Worm (Caenorhabditis elegans): Measurements from ENCODE around the gene Y46G5A.36.

The Y46G5A.36 gene

DNA sequence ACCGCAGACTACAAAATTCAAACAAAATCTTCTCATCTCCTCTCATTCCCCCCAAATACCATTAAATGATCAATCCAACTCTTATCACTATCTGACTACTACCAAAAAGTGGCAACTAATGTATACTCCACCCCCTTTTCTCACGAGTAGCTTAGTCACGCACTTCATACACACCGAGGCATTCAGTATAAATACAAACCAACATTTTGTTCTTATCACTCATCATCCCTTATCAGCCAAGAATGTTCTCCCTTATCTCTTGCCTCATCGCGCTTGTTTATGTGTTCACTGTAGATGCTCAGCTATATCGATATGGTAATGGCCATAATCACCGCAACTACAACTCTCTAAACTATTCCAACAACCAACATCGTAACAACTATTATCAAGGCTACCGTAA, at the start of gene Y46G5A.36:
Gene Y46G5A.36 (plus strand): TSS at position 243 of the 400 bp plus-strand sequence.
- TF ChIP-seq ceh-19 (GFP tag; optimal IDR thresholded peaks at IDR 0.05) = no peak
- peak; percentile 94 for TF ChIP-seq elt-2 (tag; optimal IDR thresholded peaks at IDR 0.05)
- no peak for TF ChIP-seq fkh-6 (tag; optimal IDR thresholded peaks at IDR 0.05)
- TF ChIP-seq fkh-10 (GFP tag; optimal IDR thresholded peaks at IDR 0.05) = no peak
- TF ChIP-seq lin-11 (tag; optimal IDR thresholded peaks at IDR 0.05) = no peak

DNA sequence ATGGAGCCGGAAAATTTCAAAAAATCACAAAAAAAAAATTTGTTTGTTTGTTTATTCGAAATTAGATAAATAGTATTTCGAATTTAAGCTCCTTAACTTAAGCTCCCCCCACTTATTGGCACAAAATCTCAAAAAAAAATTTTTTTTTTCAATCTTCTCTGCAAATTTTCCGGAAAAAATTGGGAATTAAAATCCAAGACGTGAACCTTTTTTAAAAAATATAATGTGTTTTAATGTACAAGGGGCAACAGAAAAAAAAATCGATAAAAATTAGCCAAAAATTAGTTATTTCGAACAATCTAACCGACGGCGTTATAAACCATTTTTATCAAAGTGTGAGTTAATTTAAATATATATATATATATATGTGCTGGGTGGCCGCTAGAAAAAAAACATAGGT, 49.1 kb upstream of the Y46G5A.36 start, which contains the start of gene Y46G5A.14:
Gene Y46G5A.14 (plus strand): TSS at position 301 of the 400 bp plus-strand sequence.
- TF ChIP-seq rnt-1 (tag; optimal IDR thresholded peaks at IDR 0.05) (no peak), hlh-8 (tag; optimal IDR thresholded peaks at IDR 0.05) (no peak), ceh-30 (tag; optimal IDR thresholded peaks at IDR 0.05) (no peak), syd-9 (tag; optimal IDR thresholded peaks at IDR 0.05) (no peak), dmd-4 (tag; optimal IDR thresholded peaks at IDR 0.05; ENCODE audit: borderline replicate concordance) (no peak), nhr-232 (tag; optimal IDR thresholded peaks at IDR 0.05) (no peak), lin-11 (tag; optimal IDR thresholded peaks at IDR 0.05) (no peak), odd-2 (tag; optimal IDR thresholded peaks at IDR 0.05) (no peak)

- TF ChIP-seq unc-3 (GFP tag; conservative IDR thresholded peaks at IDR 0.05) (no peak), unc-3 (tag; optimal IDR thresholded peaks at IDR 0.05) (no peak), lim-6 (tag; optimal IDR thresholded peaks at IDR 0.05) (no peak), ceh-9 (tag; optimal IDR thresholded peaks at IDR 0.05) (no peak), tbx-7 (tag; optimal IDR thresholded peaks at IDR 0.05) (no peak), pqm-1 (tag; optimal IDR thresholded peaks at IDR 0.05) (no peak), K09A11.1 (tag; optimal IDR thresholded peaks at IDR 0.05; ENCODE audit: insufficient read depth) (no peak), elt-4 (tag; optimal IDR thresholded peaks at IDR 0.05) (no peak)
Measured at ce11 chrII:12776379-12776778, 47.1 kb upstream of the Y46G5A.36 start, which contains the start of gene Y46G5A.34. Gene Y46G5A.34, plus strand, starts transcription at chrII:12776679.

- TF ChIP-seq ceh-18 (tag; optimal IDR thresholded peaks at IDR 0.05) (peak; percentile 5), ref-2 (tag; optimal IDR thresholded peaks at IDR 0.05) (peak; percentile 32), pros-1 (tag; optimal IDR thresholded peaks at IDR 0.05) (peak; percentile 68), ceh-31 (tag; optimal IDR thresholded peaks at IDR 0.05) (peak; percentile 57), hlh-6 (tag; optimal IDR thresholded peaks at IDR 0.05) (peak; percentile 33), C08G9.2 (tag; optimal IDR thresholded peaks at IDR 0.05) (peak; percentile 40), hlh-30 (tag; optimal IDR thresholded peaks at IDR 0.05; ENCODE audit: insufficient read depth) (peak; percentile 6), nfya-1 (tag; optimal IDR thresholded peaks at IDR 0.05) (peak; percentile 16), ceh-34 (tag; optimal IDR thresholded peaks at IDR 0.05) (peak; percentile 22), tbx-2 (tag; optimal IDR thresholded peaks at IDR 0.05) (peak; percentile 51), rnt-1 (tag; optimal IDR thresholded peaks at IDR 0.05) (peak; percentile 45)
Measured at ce11 chrII:12778374-12778773, 45.1 kb upstream of the Y46G5A.36 start.

- TF ChIP-seq gmeb-2 (tag; optimal IDR thresholded peaks at IDR 0.05) (no peak), K02D7.2 (tag; optimal IDR thresholded peaks at IDR 0.05) (no peak), ceh-48 (tag; optimal IDR thresholded peaks at IDR 0.05) (no peak), C38D4.7 (GFP tag; optimal IDR thresholded peaks at IDR 0.05) (no peak), rnt-1 (tag; optimal IDR thresholded peaks at IDR 0.05) (no peak), fkh-10 (GFP tag; optimal IDR thresholded peaks at IDR 0.05) (no peak), F13H6.1 (tag; optimal IDR thresholded peaks at IDR 0.05) (no peak), hlh-6 (tag; optimal IDR thresholded peaks at IDR 0.05) (no peak), hlh-15 (tag; optimal IDR thresholded peaks at IDR 0.05) (no peak), pha-4 (tag; optimal IDR thresholded peaks at IDR 0.05) (no peak), ceh-6 (GFP tag; optimal IDR thresholded peaks at IDR 0.05) (no peak), elt-2 (tag; optimal IDR thresholded peaks at IDR 0.05) (no peak), elt-4 (tag; optimal IDR thresholded peaks at IDR 0.05) (no peak), ceh-34 (tag; optimal IDR thresholded peaks at IDR 0.05) (no peak), pax-1 (tag; optimal IDR thresholded peaks at IDR 0.05) (no peak), madf-2 (tag; optimal IDR thresholded peaks at IDR 0.05) (no peak), ama-1 (optimal IDR thresholded peaks at IDR 0.05) (no peak), Y22D7AL.16 (tag; optimal IDR thresholded peaks at IDR 0.05) (no peak), tbx-7 (tag; optimal IDR thresholded peaks at IDR 0.05) (no peak), nhr-11 (tag; optimal IDR thresholded peaks at IDR 0.05) (no peak)
Measured at ce11 chrII:12785391-12785790, 38.1 kb upstream of the Y46G5A.36 start, which contains the start of gene Y46G5A.15. Gene Y46G5A.15, minus strand, starts transcription at chrII:12785416.
